Fruit fly (Drosophila melanogaster): ENCODE results near the gene CG17712.

Gene CG17712

DNA sequence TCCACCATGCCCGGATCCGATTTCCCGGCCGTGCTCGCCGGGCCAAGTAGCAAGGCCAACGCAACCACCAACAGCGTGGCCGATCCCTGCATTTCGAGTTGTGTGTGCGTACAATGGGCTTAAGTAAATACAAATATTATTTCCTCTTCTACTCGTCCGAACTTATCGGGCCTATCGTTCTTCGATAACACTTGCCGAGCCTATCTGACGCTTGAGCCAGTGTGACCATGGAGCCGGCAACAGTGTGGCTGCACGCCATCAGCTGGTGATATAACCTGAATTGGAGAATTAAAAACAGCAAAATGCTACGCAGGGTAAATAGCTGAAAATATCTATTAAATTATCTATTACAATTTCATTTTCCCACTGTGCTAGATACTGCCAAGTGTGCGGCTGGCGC, 41.7 kb downstream of the CG17712 start, which contains the start of the genes CG17660 and mRpL48 (continued):
- TF ChIP-seq Dll (GFP tag; IDR thresholded peaks at IDR 0.05; ENCODE audit: partially characterized antibody) (peak; percentile 65), pum (GFP tag; optimal IDR thresholded peaks at IDR 0.05) (no peak), Gsc (GFP tag; IDR thresholded peaks at IDR 0.05) (no peak), dati (GFP tag; IDR thresholded peaks at IDR 0.05) (no peak), dysf (GFP tag; IDR thresholded peaks at IDR 0.05) (no peak), CG17186 (GFP tag; optimal IDR thresholded peaks at IDR 0.05) (peak; percentile 74), Poxn (GFP tag; IDR thresholded peaks at IDR 0.05) (no peak), CG8478 (optimal IDR thresholded peaks at IDR 0.05) (no peak), CG2889 (GFP tag; IDR thresholded peaks at IDR 0.05) (no peak), unpg (GFP tag; optimal IDR thresholded peaks at IDR 0.05) (peak; percentile 6), pan (optimal IDR thresholded peaks at IDR 0.05) (no peak), pan (GFP tag; optimal IDR thresholded peaks at IDR 0.05 in 1 of 2, IDR thresholded peaks at IDR 0.05 in 1 of 2) (peak in 1 of 2 experiments; percentile 15), ATbp (GFP tag; optimal IDR thresholded peaks at IDR 0.05) (no peak), ash1 (GFP tag; optimal IDR thresholded peaks at IDR 0.05) (no peak), CG7372 (GFP tag; IDR thresholded peaks at IDR 0.05) (no peak), CG10431 (GFP tag; optimal IDR thresholded peaks at IDR 0.05) (no peak), CG12299 (tag; optimal IDR thresholded peaks at IDR 0.05) (no peak), Dp (GFP tag; optimal IDR thresholded peaks at IDR 0.05) (peak; percentile 51), D (optimal IDR thresholded peaks at IDR 0.05) (no peak), D (GFP tag; optimal IDR thresholded peaks at IDR 0.05) (no peak), h (optimal IDR thresholded peaks at IDR 0.05) (no peak), her (GFP tag; optimal IDR thresholded peaks at IDR 0.05) (peak; percentile 23), CG31441 (GFP tag; IDR thresholded peaks at IDR 0.05) (no peak; the same call in 1 of the 2 replicates), Nf-YB (GFP tag; optimal IDR thresholded peaks at IDR 0.05) (no peak), Xbp1 (GFP tag; optimal IDR thresholded peaks at IDR 0.05) (peak; percentile 25), Nf-YC (tag; optimal IDR thresholded peaks at IDR 0.05) (no peak), esg (GFP tag; conservative IDR thresholded peaks at IDR 0.05) (no peak), CG34376 (GFP tag; optimal IDR thresholded peaks at IDR 0.05) (peak; percentile 33), NC2α (GFP tag; optimal IDR thresholded peaks at IDR 0.05) (no peak), Ada2b (GFP tag; IDR thresholded peaks at IDR 0.05) (no peak), vnd (GFP tag; IDR thresholded peaks at IDR 0.05; ENCODE audit: partially characterized antibody) (peak; percentile 74), CG4328 (GFP tag; optimal IDR thresholded peaks at IDR 0.05) (no peak), ci (GFP tag; IDR thresholded peaks at IDR 0.05) (peak; percentile 63; the same call in 2 of the 3 replicates), jumu (GFP tag; optimal IDR thresholded peaks at IDR 0.05) (no peak), CG17802 (tag; optimal IDR thresholded peaks at IDR 0.05) (no peak), psq (GFP tag; optimal IDR thresholded peaks at IDR 0.05) (no peak), CG11456 (GFP tag; IDR thresholded peaks at IDR 0.05) (no peak), CG1832 (GFP tag; optimal IDR thresholded peaks at IDR 0.05) (no peak), Med (GFP tag) (peak; percentile 86), CG7357 (GFP tag; IDR thresholded peaks at IDR 0.05) (no peak), mirr (GFP tag; optimal IDR thresholded peaks at IDR 0.05) (peak; percentile 43), slp2 (GFP tag; optimal IDR thresholded peaks at IDR 0.05) (no peak), CG9609 (GFP tag; optimal IDR thresholded peaks at IDR 0.05) (no peak), crc (GFP tag; optimal IDR thresholded peaks at IDR 0.05) (no peak), toy (GFP tag; IDR thresholded peaks at IDR 0.05) (no peak), dimm (GFP tag; IDR thresholded peaks at IDR 0.05) (no peak), Fer3 (tag; optimal IDR thresholded peaks at IDR 0.05) (no peak), hth (optimal IDR thresholded peaks at IDR 0.05) (no peak), CG7987 (GFP tag; optimal IDR thresholded peaks at IDR 0.05) (peak; percentile 49), yki (optimal IDR thresholded peaks at IDR 0.05) (no peak), bsh (GFP tag; optimal IDR thresholded peaks at IDR 0.05) (peak in 1 of 2 experiments; percentile 13), Jarid2 (GFP tag; optimal IDR thresholded peaks at IDR 0.05) (no peak), CG5180 (GFP tag; optimal IDR thresholded peaks at IDR 0.05) (no peak), MESR4 (GFP tag; optimal IDR thresholded peaks at IDR 0.05) (peak; percentile 90)
